Worm (Caenorhabditis elegans) whole organism, L1 larva: ENCODE data around the gene F38A5.22.

ENCODE experiments used
- F16B12.6 ChIP-seq: fragments of 150-350 bp; optimal IDR thresholded peaks from 2 replicates; lab custom pipeline; 2014; ENCODE audit warnings: missing biosample characterization, missing genetic modification characterization
- aha-1 ChIP-seq: fragments of 150-350 bp; optimal IDR thresholded peaks from 2 replicates; lab custom pipeline; 2014; ENCODE audit warnings: missing biosample characterization, missing genetic modification characterization
- ama-1 ChIP-seq: fragments of 150-350 bp; optimal IDR thresholded peaks from 2 replicates; lab custom pipeline; 2014
- ceh-8 ChIP-seq: fragments of 200-800 bp; sonication (Bioruptor generic); optimal IDR thresholded peaks from 2 replicates; lab custom pipeline; 2018; ENCODE audit warnings: mild to moderate bottlenecking, missing genetic modification characterization, moderate library complexity, missing compliant biosample characterization
- ceh-82 ChIP-seq, 3 experiments: fragments of 150-350 bp in 1 of 3; sonication (generic microtip) in 2 of 3; optimal IDR thresholded peaks; 2 replicates each; lab custom pipeline; 2014 to 2017; ENCODE audit warnings: missing biosample characterization in 3 of 3, missing genetic modification characterization in 3 of 3
- ceh-90 ChIP-seq: sonication (generic microtip); optimal IDR thresholded peaks from 2 replicates; lab custom pipeline; 2016; ENCODE audit warnings: missing genetic modification characterization, missing compliant biosample characterization
- ces-1 ChIP-seq: fragments of 150-350 bp; optimal IDR thresholded peaks from 2 replicates; lab custom pipeline; 2014; ENCODE audit warnings: missing biosample characterization, missing genetic modification reagents, missing genetic modification characterization
- dsc-1 ChIP-seq: sonication (generic microtip); optimal IDR thresholded peaks from 2 replicates; lab custom pipeline; 2016; ENCODE audit warnings: mild to moderate bottlenecking, missing genetic modification characterization, missing compliant biosample characterization
- efl-3 ChIP-seq: fragments of 200-800 bp; sonication (Bioruptor generic); optimal IDR thresholded peaks from 2 replicates; lab custom pipeline; 2018; ENCODE audit warnings: mild to moderate bottlenecking, missing genetic modification characterization, missing compliant biosample characterization
- egl-13 ChIP-seq: sonication (generic microtip); optimal IDR thresholded peaks from 2 replicates; lab custom pipeline; 2016; ENCODE audit warnings: missing genotype, missing genetic modification reagents, missing genetic modification characterization, missing compliant biosample characterization
- egl-27 ChIP-seq, 2 experiments: fragments of 150-350 bp in 1 of 2; sonication (generic microtip); optimal IDR thresholded peaks; 3 replicates each; lab custom pipeline; 2017 to 2018; ENCODE audit warnings: missing biosample characterization in 2 of 2, missing genetic modification characterization in 2 of 2, missing genetic modification reagents in 2 of 2
- elt-2 ChIP-seq: sonication (generic microtip); optimal IDR thresholded peaks from 2 replicates; lab custom pipeline; 2016; ENCODE audit warnings: missing genetic modification characterization, mild to moderate bottlenecking, inconsistent platforms, missing compliant biosample characterization, missing genetic modification reagents
- elt-3 ChIP-seq, 6 experiments: fragments of 150-350 bp in 1 of 6; sonication (generic microtip); optimal IDR thresholded peaks; 2 replicates each; lab custom pipeline; 2017 to 2018; ENCODE audit warnings: missing biosample characterization in 6 of 6, missing genetic modification characterization in 6 of 6, inconsistent platforms in 1 of 6
- irx-1 ChIP-seq: sonication (generic microtip); optimal IDR thresholded peaks from 2 replicates; lab custom pipeline; 2016; ENCODE audit warnings: missing genetic modification characterization, missing compliant biosample characterization
- jun-1 ChIP-seq: fragments of 150-350 bp; optimal IDR thresholded peaks from 2 replicates; lab custom pipeline; 2014; ENCODE audit warnings: missing biosample characterization, missing genetic modification reagents, missing genetic modification characterization
- lin-13 ChIP-seq: fragments of 150-350 bp; optimal IDR thresholded peaks from 2 replicates; lab custom pipeline; 2014; ENCODE audit warnings: missing biosample characterization, missing genetic modification reagents, missing genetic modification characterization
- lin-14 ChIP-seq: fragments of 200-800 bp; sonication (Bioruptor generic); optimal IDR thresholded peaks from 2 replicates; lab custom pipeline; 2018; ENCODE audit warnings: mild to moderate bottlenecking, missing genetic modification characterization, moderate library complexity, missing compliant biosample characterization
- lin-15B ChIP-seq: fragments of 150-350 bp; sonication (generic microtip); optimal IDR thresholded peaks from 3 replicates; lab custom pipeline; 2014; ENCODE audit warnings: missing biosample characterization, missing genetic modification characterization
- lin-39 ChIP-seq: fragments of 150-350 bp; optimal IDR thresholded peaks from 2 replicates; lab custom pipeline; 2014; ENCODE audit warnings: missing biosample characterization, missing genetic modification reagents, missing genetic modification characterization
- mep-1 ChIP-seq: fragments of 150-350 bp; optimal IDR thresholded peaks from 2 replicates; lab custom pipeline; 2014; ENCODE audit warnings: missing biosample characterization, missing genetic modification characterization
- nhr-12 ChIP-seq: sonication (generic microtip); optimal IDR thresholded peaks from 2 replicates; lab custom pipeline; 2017; ENCODE audit warnings: missing biosample characterization, missing genetic modification characterization
- nhr-19 ChIP-seq: fragments of 200-800 bp; sonication (Bioruptor generic); conservative IDR thresholded peaks from 2 replicates; pipeline ENCODE4 v1.3.6; 2022; ENCODE audit warnings: missing genetic modification characterization, missing compliant biosample characterization
- nhr-20 ChIP-seq: sonication (generic microtip); optimal IDR thresholded peaks from 2 replicates; lab custom pipeline; 2016; ENCODE audit warnings: mild to moderate bottlenecking, missing genetic modification characterization, missing compliant biosample characterization
- nhr-237 ChIP-seq: fragments of 150-350 bp; optimal IDR thresholded peaks from 2 replicates; lab custom pipeline; 2014; ENCODE audit warnings: missing biosample characterization, missing genetic modification characterization
- nhr-84 ChIP-seq: sonication (generic microtip); optimal IDR thresholded peaks from 2 replicates; lab custom pipeline; 2017; ENCODE audit warnings: missing biosample characterization, missing genetic modification characterization
- nhr-90 ChIP-seq: sonication (generic microtip); optimal IDR thresholded peaks from 2 replicates; lab custom pipeline; 2016; ENCODE audit warnings: mild to moderate bottlenecking, missing genetic modification characterization, missing compliant biosample characterization; ENCODE audit not compliant: poor library complexity
- pax-3 ChIP-seq: fragments of 200-800 bp; sonication (Bioruptor generic); optimal IDR thresholded peaks from 2 replicates; lab custom pipeline; 2018; ENCODE audit warnings: mild to moderate bottlenecking, missing genetic modification characterization, moderate library complexity, missing compliant biosample characterization
- rnt-1 ChIP-seq: sonication (generic microtip); optimal IDR thresholded peaks from 2 replicates; lab custom pipeline; 2016; ENCODE audit warnings: mild to moderate bottlenecking, missing genetic modification characterization, moderate library complexity, missing compliant biosample characterization
- snu-23 ChIP-seq: sonication (generic microtip); optimal IDR thresholded peaks from 2 replicates; lab custom pipeline; 2016; ENCODE audit warnings: missing genetic modification characterization, missing compliant biosample characterization
- unc-130 ChIP-seq: fragments of 150-350 bp; optimal IDR thresholded peaks from 2 replicates; lab custom pipeline; 2017; ENCODE audit warnings: missing biosample characterization, missing genetic modification characterization, inconsistent platforms
- unc-30 ChIP-seq: sonication (generic microtip); optimal IDR thresholded peaks from 2 replicates; lab custom pipeline; 2017; ENCODE audit warnings: missing biosample characterization, missing genetic modification characterization
- unc-62 ChIP-seq: fragments of 150-350 bp; optimal IDR thresholded peaks from 2 replicates; lab custom pipeline; 2014; ENCODE audit warnings: missing biosample characterization, missing genetic modification reagents, missing genetic modification characterization
- unc-98 ChIP-seq: fragments of 200-800 bp; sonication (Bioruptor generic); IDR thresholded peaks from 2 replicates; pipeline ENCODE4 v1.3.6; 2022; ENCODE audit warnings: missing genetic modification characterization, missing compliant biosample characterization
- vab-15 ChIP-seq: sonication (generic microtip); optimal IDR thresholded peaks from 2 replicates; lab custom pipeline; 2017; ENCODE audit warnings: missing genotype, mild to moderate bottlenecking, missing genetic modification characterization, missing compliant biosample characterization
- zag-1 ChIP-seq: fragments of 150-350 bp; optimal IDR thresholded peaks from 2 replicates; lab custom pipeline; 2014; ENCODE audit warnings: missing biosample characterization, missing genetic modification characterization
- zip-4 ChIP-seq: fragments of 200-800 bp; sonication (Bioruptor generic); optimal IDR thresholded peaks from 2 replicates; lab custom pipeline; 2018; ENCODE audit warnings: mild to moderate bottlenecking, missing genetic modification characterization, moderate library complexity, missing compliant biosample characterization
- ztf-11 ChIP-seq, 2 experiments: sonication (generic microtip); optimal IDR thresholded peaks; 2 replicates each; lab custom pipeline; 2016 to 2017; ENCODE audit warnings: missing genetic modification characterization in 2 of 2, missing biosample characterization in 1 of 2, missing compliant biosample characterization in 1 of 2

F38A5.22 gene

DNA sequence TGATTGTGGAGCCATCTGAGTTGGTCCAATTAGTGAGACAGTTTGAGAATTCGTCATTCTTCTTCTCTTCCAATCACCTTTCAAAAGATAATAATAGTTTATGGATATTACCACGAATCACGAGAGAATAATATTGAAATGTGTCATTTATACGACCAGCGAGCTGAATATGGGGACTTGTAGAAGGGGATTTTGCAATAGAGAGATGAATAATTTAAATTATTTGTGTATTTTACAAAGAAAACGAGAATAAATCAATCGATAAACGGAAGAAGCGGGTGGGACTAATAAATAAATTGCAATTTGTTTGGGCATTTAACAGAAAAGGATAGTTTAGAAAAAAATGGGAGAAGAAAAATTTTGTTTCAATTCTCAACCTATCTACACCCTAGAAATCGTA lies 13.1 kb downstream of the F38A5.22 start, which contains the start of gene odr-8:
Gene odr-8, minus strand, starts transcription at position 101 of the 400 bp plus-strand sequence.
- no peak for TF ChIP-seq ceh-8 (GFP tag; lab: Kevin White, UChicago)
- no peak for TF ChIP-seq ama-1 (lab: Kevin White, UChicago)
- no peak for TF ChIP-seq nhr-12 (tag; lab: Kevin White, UChicago)
- TF ChIP-seq nhr-20, result no peak
- no peak for TF ChIP-seq lin-13 (GFP tag; lab: Kevin White, UChicago)
- no peak for TF ChIP-seq vab-15
- TF ChIP-seq ceh-82 (tag; optimal IDR thresholded peaks at IDR 0.05; lab: Kevin White, UChicago), result no peak
- no peak for TF ChIP-seq pax-3 (tag; lab: Kevin White, UChicago)
- no peak for TF ChIP-seq ceh-90 (tag; lab: Kevin White, UChicago)
- TF ChIP-seq aha-1 (tag; lab: Kevin White, UChicago), result no peak
- no peak for TF ChIP-seq rnt-1 (tag; lab: Kevin White, UChicago)
- no peak for TF ChIP-seq unc-98 (GFP tag; lab: Robert Waterston, UW)
- no peak for TF ChIP-seq jun-1 (tag; lab: Kevin White, UChicago)
- TF ChIP-seq lin-14, result no peak
- TF ChIP-seq elt-2 (tag; lab: Kevin White, UChicago), result no peak
- no peak for TF ChIP-seq unc-30 (tag; lab: Kevin White, UChicago)
- no peak for TF ChIP-seq irx-1
- TF ChIP-seq ces-1 (GFP tag; lab: Kevin White, UChicago), result no peak
- TF ChIP-seq unc-130 (tag; lab: Kevin White, UChicago), result no peak
- TF ChIP-seq, all 84 proteins: peak for 0

- TF ChIP-seq efl-3 (GFP tag; lab: Kevin White, UChicago) (no peak), irx-1 (no peak), ztf-11 (tag; optimal IDR thresholded peaks at IDR 0.05; lab: Kevin White, UChicago) (no peak), unc-62 (GFP tag; lab: Kevin White, UChicago) (no peak), mep-1 (no peak), nhr-237 (tag; lab: Kevin White, UChicago) (no peak), F16B12.6 (tag; lab: Kevin White, UChicago) (no peak), lin-39 (tag; lab: Kevin White, UChicago) (no peak), snu-23 (GFP tag; lab: Kevin White, UChicago) (no peak), zag-1 (no peak)
These were observed 14.1 kb downstream of the F38A5.22 start for ce11 chrIV:6581658-6582057.

DNA sequence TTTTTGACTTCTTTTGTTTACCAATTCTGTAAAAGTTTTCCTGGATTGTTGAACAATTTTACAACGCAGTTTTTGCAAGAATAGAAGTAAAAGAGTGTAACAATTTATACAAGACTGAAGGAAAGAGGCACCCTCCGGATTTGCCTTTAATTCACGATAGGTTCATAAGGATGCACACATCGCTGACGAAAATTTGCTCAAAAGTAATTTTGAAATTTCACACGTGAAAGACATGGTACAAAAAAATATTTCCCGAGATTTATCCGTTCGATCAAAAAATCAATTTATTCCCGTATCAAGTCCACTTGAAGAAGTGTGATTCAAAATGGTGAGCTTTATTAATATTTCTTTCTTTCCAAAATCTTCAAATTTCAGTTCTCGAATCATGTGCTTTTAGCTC lies 17.8 kb downstream of the F38A5.22 start, which contains the start of gene C43G2.3:
Gene C43G2.3, plus strand, starts transcription at position 301 of the 400 bp plus-strand sequence.
- TF ChIP-seq lin-14 (no peak), snu-23 (GFP tag; lab: Kevin White, UChicago) (no peak), ama-1 (lab: Kevin White, UChicago) (no peak), lin-15B (tag; lab: Kevin White, UChicago) (no peak), unc-130 (tag; lab: Kevin White, UChicago) (no peak), nhr-90 (tag; lab: Kevin White, UChicago) (no peak), elt-3 (tag; optimal IDR thresholded peaks at IDR 0.05; lab: Kevin White, UChicago) (no peak), irx-1 (no peak), aha-1 (tag; lab: Kevin White, UChicago) (no peak), nhr-84 (tag; lab: Kevin White, UChicago) (no peak), zip-4 (GFP tag; lab: Kevin White, UChicago) (no peak), dsc-1 (tag; lab: Kevin White, UChicago) (no peak), jun-1 (tag; lab: Kevin White, UChicago) (no peak), egl-13 (no peak), nhr-12 (tag; lab: Kevin White, UChicago) (no peak), rnt-1 (tag; lab: Kevin White, UChicago) (no peak), unc-98 (GFP tag; lab: Robert Waterston, UW) (no peak), egl-27 (tag; optimal IDR thresholded peaks at IDR 0.05; lab: Kevin White, UChicago) (no peak), nhr-19 (GFP tag; lab: Robert Waterston, UW) (no peak)
